Fruit fly (Drosophila melanogaster) whole organism, embryonic: ENCODE data around the gene nanos.

Experiments
- CG10321 ChIP-seq: fragments of 200-800 bp; sonication (Bioruptor generic); IDR thresholded peaks from 2 replicates; pipeline ENCODE4 v1.3.6; 2022; ENCODE audit warnings: missing biosample characterization, missing genetic modification characterization
- CG10431 ChIP-seq: fragments of 200-800 bp; sonication (Bioruptor generic); optimal IDR thresholded peaks from 3 replicates; lab custom pipeline; 2018; ENCODE audit warnings: missing biosample characterization, mild to moderate bottlenecking, missing genetic modification characterization
- CG10565 ChIP-seq: fragments of 200-800 bp; sonication (Bioruptor generic); optimal IDR thresholded peaks from 3 replicates; lab custom pipeline; 2016; ENCODE audit warnings: missing biosample characterization, mild to moderate bottlenecking, missing genetic modification characterization
- CG12219 ChIP-seq: fragments of 200-800 bp; sonication (Bioruptor generic); optimal IDR thresholded peaks from 3 replicates; lab custom pipeline; 2018; ENCODE audit warnings: missing biosample characterization, mild to moderate bottlenecking, missing genetic modification characterization
- CG13624 ChIP-seq: fragments of 200-800 bp; sonication (Bioruptor generic); optimal IDR thresholded peaks from 2 replicates; lab custom pipeline; 2016; ENCODE audit warnings: missing biosample characterization, missing genetic modification characterization
- CG14014 ChIP-seq: fragments of 200-800 bp; sonication (Bioruptor generic); IDR thresholded peaks from 2 replicates; pipeline ENCODE4 v1.3.6; 2022; ENCODE audit warnings: missing biosample characterization, missing genetic modification characterization
- CG14667 ChIP-seq: fragments of 200-800 bp; sonication (Bioruptor generic); IDR thresholded peaks from 2 replicates; pipeline ENCODE4 v1.3.6; 2022; ENCODE audit warnings: missing biosample characterization, missing genetic modification characterization
- CG14965 ChIP-seq: fragments of 200-800 bp; sonication (Bioruptor generic); optimal IDR thresholded peaks from 2 replicates; lab custom pipeline; 2016; ENCODE audit warnings: missing biosample characterization, missing genetic modification characterization, borderline replicate concordance
- CG15601 ChIP-seq: fragments of 200-800 bp; sonication (Bioruptor generic); optimal IDR thresholded peaks from 3 replicates; lab custom pipeline; 2019; ENCODE audit warnings: missing biosample characterization, mild to moderate bottlenecking, missing genetic modification characterization, moderate library complexity
- CG1603 ChIP-seq: fragments of 200-800 bp; sonication (Bioruptor generic); optimal IDR thresholded peaks from 2 replicates; lab custom pipeline; 2019; ENCODE audit warnings: missing biosample characterization, mild to moderate bottlenecking, missing genetic modification characterization, moderate library complexity
- CG16813 ChIP-seq: fragments of 200-800 bp; sonication (Bioruptor generic); IDR thresholded peaks from 3 replicates; pipeline ENCODE4 v1.3.6; 2022; ENCODE audit warnings: missing biosample characterization, missing genetic modification characterization; ENCODE audit not compliant: partially characterized antibody
- CG17385 ChIP-seq: fragments of 200-800 bp; sonication (Bioruptor generic); optimal IDR thresholded peaks from 3 replicates; lab custom pipeline; 2018; ENCODE audit warnings: missing biosample characterization, mild to moderate bottlenecking, missing genetic modification characterization
- CG3065 ChIP-seq: fragments of 200-800 bp; sonication (Bioruptor generic); optimal IDR thresholded peaks from 2 replicates; lab custom pipeline; 2016; ENCODE audit warnings: missing biosample characterization, missing genetic modification characterization
- CG33557 ChIP-seq: fragments of 200-800 bp; sonication (Bioruptor generic); optimal IDR thresholded peaks from 2 replicates; lab custom pipeline; 2019; ENCODE audit warnings: missing biosample characterization, mild to moderate bottlenecking, missing genetic modification characterization, moderate library complexity
- CG4282 ChIP-seq: fragments of 200-800 bp; sonication (Bioruptor generic); optimal IDR thresholded peaks from 2 replicates; lab custom pipeline; 2016; ENCODE audit warnings: missing biosample characterization, missing genetic modification characterization
- CG7357 ChIP-seq: fragments of 200-800 bp; sonication (Bioruptor generic); IDR thresholded peaks from 3 replicates; pipeline ENCODE4 v1.3.6; 2022; ENCODE audit warnings: missing biosample characterization, missing genetic modification characterization
- CG7556 ChIP-seq: fragments of 200-800 bp; sonication (Bioruptor generic); optimal IDR thresholded peaks from 2 replicates; lab custom pipeline; 2017; ENCODE audit warnings: missing biosample characterization, mild to moderate bottlenecking, missing genetic modification characterization
- CG8089 ChIP-seq: fragments of 200-800 bp; sonication (Bioruptor generic); optimal IDR thresholded peaks from 3 replicates; lab custom pipeline; 2016; ENCODE audit warnings: missing biosample characterization, missing genetic modification characterization
- CHES-1-like ChIP-seq: fragments of 200-800 bp; sonication (Bioruptor generic); optimal IDR thresholded peaks from 2 replicates; lab custom pipeline; 2016; ENCODE audit warnings: missing biosample characterization, missing genetic modification characterization
- Dip2 ChIP-seq: fragments of 200-800 bp; sonication (Bioruptor generic); IDR thresholded peaks from 2 replicates; pipeline ENCODE4 v1.3.6; 2022; ENCODE audit warnings: missing biosample characterization, missing genetic modification characterization
- Dll ChIP-seq: fragments of 200-800 bp; sonication (Bioruptor generic); IDR thresholded peaks from 4 replicates; pipeline ENCODE4 v1.3.6; 2022; ENCODE audit warnings: missing biosample characterization, missing genetic modification characterization; ENCODE audit not compliant: partially characterized antibody
- E2f2 ChIP-seq: fragments of 200-800 bp; sonication (Bioruptor generic); IDR thresholded peaks from 2 replicates; pipeline ENCODE4 v1.3.6; 2022; ENCODE audit warnings: missing biosample characterization, missing genetic modification characterization
- Elba2 ChIP-seq: fragments of 200-800 bp; sonication (Bioruptor generic); optimal IDR thresholded peaks from 3 replicates; lab custom pipeline; 2016; ENCODE audit warnings: missing biosample characterization, missing genetic modification characterization
- HLH54F ChIP-seq: fragments of 200-800 bp; sonication (Bioruptor generic); optimal IDR thresholded peaks from 3 replicates; lab custom pipeline; 2016; ENCODE audit warnings: missing biosample characterization, missing genetic modification characterization
- Hand ChIP-seq: fragments of 200-800 bp; sonication (Bioruptor generic); optimal IDR thresholded peaks from 2 replicates; lab custom pipeline; 2017; ENCODE audit warnings: mild to moderate bottlenecking, missing biosample characterization, missing genetic modification reagents, missing genetic modification characterization
- PHDP ChIP-seq: fragments of 200-800 bp; sonication (Bioruptor generic); optimal IDR thresholded peaks from 3 replicates; lab custom pipeline; 2018; ENCODE audit warnings: missing biosample characterization, mild to moderate bottlenecking, missing genetic modification characterization, moderate library complexity
- Ptx1 ChIP-seq: fragments of 200-800 bp; sonication (Bioruptor generic); IDR thresholded peaks from 2 replicates; pipeline ENCODE4 v1.3.6; 2022; ENCODE audit warnings: missing biosample characterization, missing genetic modification characterization
- Rx ChIP-seq: fragments of 200-800 bp; sonication (Bioruptor generic); IDR thresholded peaks from 2 replicates; pipeline ENCODE4 v1.3.6; 2022; ENCODE audit warnings: missing biosample characterization, missing genetic modification characterization
- Six4 ChIP-seq: fragments of 200-800 bp; sonication (Bioruptor generic); optimal IDR thresholded peaks from 2 replicates; lab custom pipeline; 2016; ENCODE audit warnings: missing biosample characterization, missing genetic modification characterization
- Sry-β ChIP-seq: fragments of 200-800 bp; sonication (Bioruptor generic); optimal IDR thresholded peaks from 2 replicates; lab custom pipeline; 2018; ENCODE audit warnings: missing biosample characterization, mild to moderate bottlenecking, missing genetic modification characterization, moderate library complexity
- Ssrp ChIP-seq: fragments of 200-800 bp; sonication (Bioruptor generic); optimal IDR thresholded peaks from 2 replicates; lab custom pipeline; 2018; ENCODE audit warnings: missing biosample characterization, mild to moderate bottlenecking, missing genetic modification characterization, moderate library complexity
- abd-A ChIP-seq: fragments of 200-800 bp; sonication (Bioruptor generic); optimal IDR thresholded peaks from 3 replicates; lab custom pipeline; 2019; ENCODE audit warnings: missing biosample characterization, mild to moderate bottlenecking, missing genetic modification characterization, moderate library complexity
- bab2 ChIP-seq: fragments of 200-800 bp; sonication (Bioruptor generic); optimal IDR thresholded peaks from 2 replicates; lab custom pipeline; 2016; ENCODE audit warnings: missing biosample characterization, missing genetic modification characterization
- br ChIP-seq: fragments of >200 bp; optimal IDR thresholded peaks from 2 replicates; lab custom pipeline; 2017
- cato ChIP-seq: fragments of 200-800 bp; sonication (Bioruptor generic); optimal IDR thresholded peaks from 2 replicates; lab custom pipeline; 2016; ENCODE audit warnings: missing biosample characterization, missing genetic modification characterization, borderline replicate concordance
- crol ChIP-seq: fragments of 200-800 bp; sonication (Bioruptor generic); IDR thresholded peaks from 2 replicates; pipeline ENCODE4 v1.3.6; 2022; ENCODE audit warnings: missing biosample characterization, missing genetic modification characterization
- da ChIP-seq: fragments of 200-800 bp; sonication (Bioruptor generic); optimal IDR thresholded peaks from 2 replicates; lab custom pipeline; 2016; ENCODE audit warnings: missing biosample characterization, missing genetic modification characterization
- ewg ChIP-seq: fragments of 200-800 bp; sonication (Bioruptor generic); optimal IDR thresholded peaks from 3 replicates; lab custom pipeline; 2017; ENCODE audit warnings: mild to moderate bottlenecking, missing biosample characterization, missing genetic modification reagents, missing genetic modification characterization
- gcm2 ChIP-seq: fragments of 200-800 bp; sonication (Bioruptor generic); optimal IDR thresholded peaks from 2 replicates; lab custom pipeline; 2016; ENCODE audit warnings: missing biosample characterization, missing genetic modification characterization
- grau ChIP-seq: fragments of 200-800 bp; optimal IDR thresholded peaks from 3 replicates; lab custom pipeline; 2019; ENCODE audit warnings: missing biosample characterization, mild to moderate bottlenecking, missing genetic modification characterization, moderate library complexity
- grn ChIP-seq: fragments of 200-800 bp; sonication (Bioruptor generic); optimal IDR thresholded peaks from 3 replicates; lab custom pipeline; 2017; ENCODE audit warnings: missing biosample characterization, missing genetic modification characterization
- ham ChIP-seq: fragments of 200-800 bp; sonication (Bioruptor generic); IDR thresholded peaks from 2 replicates; pipeline ENCODE4 v1.3.6; 2022; ENCODE audit warnings: missing biosample characterization, missing genetic modification characterization
- insv ChIP-seq, 2 experiments: fragments of 200-800 bp; sonication (Bioruptor generic); optimal IDR thresholded peaks; 3 replicates each; lab custom pipeline; 2016 to 2018; ENCODE audit warnings: missing biosample characterization in 2 of 2, missing genetic modification characterization in 2 of 2
- knrl ChIP-seq: fragments of 200-800 bp; sonication (Bioruptor generic); IDR thresholded peaks from 3 replicates; pipeline ENCODE4 v1.3.6; 2022; ENCODE audit warnings: missing biosample characterization, missing genetic modification characterization; ENCODE audit not compliant: partially characterized antibody
- nerfin-2 ChIP-seq: fragments of 200-800 bp; sonication (Bioruptor generic); IDR thresholded peaks from 2 replicates; pipeline ENCODE4 v1.3.6; 2022; ENCODE audit warnings: missing biosample characterization, missing genetic modification characterization; ENCODE audit not compliant: partially characterized antibody
- nmo ChIP-seq: fragments of 200-800 bp; sonication (Bioruptor generic); optimal IDR thresholded peaks from 2 replicates; lab custom pipeline; 2018; ENCODE audit warnings: missing biosample characterization, mild to moderate bottlenecking, missing genetic modification characterization, moderate library complexity
- onecut ChIP-seq: fragments of 200-800 bp; sonication (Bioruptor generic); IDR thresholded peaks from 2 replicates; pipeline ENCODE4 v1.3.6; 2022; ENCODE audit warnings: missing biosample characterization, missing genetic modification characterization
- ranshi ChIP-seq: fragments of 200-800 bp; sonication (Bioruptor generic); IDR thresholded peaks from 2 replicates; pipeline ENCODE4 v1.3.6; 2022; ENCODE audit warnings: missing biosample characterization, missing genetic modification characterization
- rib ChIP-seq: fragments of 200-800 bp; sonication (Bioruptor generic); IDR thresholded peaks from 2 replicates; pipeline ENCODE4 v1.3.6; 2022; ENCODE audit warnings: missing biosample characterization, missing genetic modification characterization
- run ChIP-seq: fragments of 200-800 bp; sonication (Bioruptor generic); optimal IDR thresholded peaks from 3 replicates; lab custom pipeline; 2018; ENCODE audit warnings: missing biosample characterization, mild to moderate bottlenecking, missing genetic modification characterization
- sqz ChIP-seq: fragments of 200-800 bp; sonication (Bioruptor generic); optimal IDR thresholded peaks from 3 replicates; lab custom pipeline; 2018; ENCODE audit warnings: missing biosample characterization, mild to moderate bottlenecking, missing genetic modification characterization

Gene nanos

dm6 chr3R:19118505-19119138, 38.4 kb upstream of the nanos start (continued):
- TF ChIP-seq crol (GFP tag; lab: Robert Waterston, UW) (no peak), Six4 (GFP tag; lab: Kevin White, UChicago) (no peak), HLH54F (GFP tag; lab: Kevin White, UChicago) (no peak), CG3065 (GFP tag; lab: Kevin White, UChicago) (no peak), CG16813 (GFP tag; lab: Robert Waterston, UW) (no peak), Dip2 (GFP tag; lab: Robert Waterston, UW) (no peak), CG14667 (GFP tag; lab: Robert Waterston, UW) (peak; percentile 56; the same call in 1 of the 2 replicates), nmo (GFP tag; lab: Kevin White, UChicago) (peak; percentile 35), cato (GFP tag; lab: Kevin White, UChicago) (no peak), CG15601 (tag; lab: Kevin White, UChicago) (no peak), br (no peak), onecut (GFP tag; lab: Robert Waterston, UW) (no peak), Dll (GFP tag; lab: Robert Waterston, UW) (no peak), Elba2 (GFP tag; lab: Kevin White, UChicago) (no peak), Hand (no peak), CG8089 (GFP tag; lab: Kevin White, UChicago) (no peak), CG7357 (peak; percentile 58; the same call in 2 of the 3 replicates), CG10565 (GFP tag; lab: Kevin White, UChicago) (no peak), CG14965 (GFP tag; lab: Kevin White, UChicago) (no peak), CG12219 (GFP tag; lab: Kevin White, UChicago) (no peak), Sry-β (no peak), CG17385 (GFP tag; lab: Kevin White, UChicago) (no peak), CG1603 (tag; lab: Kevin White, UChicago) (peak; percentile 76), CG13624 (no peak), nerfin-2 (GFP tag; lab: Robert Waterston, UW) (no peak), abd-A (tag; lab: Kevin White, UChicago) (no peak), ham (GFP tag; lab: Robert Waterston, UW) (no peak), CG10431 (GFP tag; lab: Kevin White, UChicago) (no peak), insv (GFP tag; optimal IDR thresholded peaks at IDR 0.05; lab: Kevin White, UChicago) (no peak), CG10321 (GFP tag; lab: Robert Waterston, UW) (no peak), rib (GFP tag; lab: Robert Waterston, UW) (no peak), CG33557 (no peak), grau (tag; lab: Kevin White, UChicago) (peak; percentile 9), CHES-1-like (GFP tag; lab: Kevin White, UChicago) (no peak), E2f2 (GFP tag; lab: Robert Waterston, UW) (no peak), sqz (GFP tag; lab: Kevin White, UChicago) (no peak), ranshi (GFP tag; lab: Robert Waterston, UW) (peak; percentile 39; the same call in 1 of the 2 replicates), CG4282 (no peak), Rx (GFP tag; lab: Robert Waterston, UW) (0 out of 2 replicates have a peak, but pooled peaks have one; percentile 17), Ptx1 (GFP tag; lab: Robert Waterston, UW) (peak; percentile 67), bab2 (no peak), CG14014 (GFP tag; lab: Robert Waterston, UW) (0 out of 2 replicates have a peak, but pooled peaks have one; percentile 29), Ssrp (peak; percentile 20), PHDP (tag; lab: Kevin White, UChicago) (no peak), CG7556 (GFP tag; lab: Kevin White, UChicago) (no peak), ewg (GFP tag; lab: Kevin White, UChicago) (peak; percentile 10), gcm2 (GFP tag; lab: Kevin White, UChicago) (no peak), run (tag; lab: Kevin White, UChicago) (no peak), knrl (no peak), da (GFP tag; lab: Kevin White, UChicago) (no peak), grn (GFP tag; lab: Kevin White, UChicago) (no peak)
